Worm (Caenorhabditis elegans) whole organism, L4/young adult: ENCODE results near the gene nex-1.

Source experiments
- W03F9.2 ChIP-seq: fragments of 150-350 bp; optimal IDR thresholded peaks from 2 replicates; lab custom pipeline; 2014; ENCODE audit warnings: missing biosample characterization, missing genetic modification characterization
- dao-5 ChIP-seq: sonication (generic microtip); optimal IDR thresholded peaks from 2 replicates; lab custom pipeline; 2016; ENCODE audit warnings: missing genotype, missing genetic modification characterization, moderate library complexity, missing compliant biosample characterization
- him-1 ChIP-seq: sonication (generic microtip); optimal IDR thresholded peaks from 2 replicates; lab custom pipeline; 2016; ENCODE audit warnings: missing genotype, missing genetic modification reagents, missing genetic modification characterization, missing compliant biosample characterization

Gene nex-1

ce11 chrIII:5225321-5225720 is at the start of gene nex-1:
Gene nex-1 (plus strand): TSS chrIII:5225621.
- TF ChIP-seq him-1 (tag; lab: Kevin White, UChicago) (no peak), W03F9.2 (tag; lab: Kevin White, UChicago) (peak; percentile 17), dao-5 (tag; lab: Kevin White, UChicago) (no peak)

ce11 chrIII:5179166-5179565 is 46.3 kb upstream of the nex-1 start:
- TF ChIP-seq dao-5 (tag; lab: Kevin White, UChicago) (no peak), W03F9.2 (tag; lab: Kevin White, UChicago) (no peak), him-1 (tag; lab: Kevin White, UChicago) (no peak)

DNA sequence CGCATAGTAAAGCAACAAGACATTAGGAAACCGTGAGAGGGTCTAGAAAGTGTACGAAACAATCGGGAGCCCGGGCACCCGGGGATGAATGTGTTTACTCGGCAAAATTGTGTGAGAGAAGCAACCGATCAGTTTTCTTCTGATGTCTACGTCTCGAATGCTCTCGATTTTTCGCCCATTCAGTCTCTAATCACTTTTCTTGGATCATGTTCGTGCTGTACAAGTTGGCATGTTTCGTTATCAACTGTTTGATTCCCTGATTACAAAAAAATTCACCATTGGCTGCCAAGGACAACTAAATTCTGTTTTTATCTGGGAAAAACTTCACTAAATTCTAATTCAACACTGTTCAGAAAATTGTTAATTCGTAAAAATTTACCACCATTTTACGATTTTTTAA is 44.8 kb upstream of the nex-1 start:
- TF ChIP-seq dao-5 (tag; lab: Kevin White, UChicago): no peak

DNA sequence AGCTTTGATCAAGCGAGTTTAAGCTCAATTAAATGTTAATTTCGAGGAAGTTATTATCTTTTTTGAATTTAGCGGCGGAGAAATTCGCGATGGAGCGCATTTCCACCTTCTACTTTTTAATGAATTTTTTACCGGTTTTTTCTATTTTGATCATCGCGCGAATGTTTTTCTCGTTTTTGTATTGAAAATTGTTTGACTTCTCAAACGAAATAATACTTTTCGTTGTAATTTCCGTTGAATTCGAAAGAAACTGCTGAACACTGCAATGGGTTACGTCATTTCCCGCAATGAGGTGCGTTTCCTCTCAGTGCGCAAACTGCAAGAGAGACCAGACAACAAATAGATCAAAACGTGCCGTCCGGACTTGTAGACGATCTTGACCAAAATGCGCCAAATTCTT is 44.2 kb upstream of the nex-1 start:
- TF ChIP-seq dao-5 (tag; lab: Kevin White, UChicago) (no peak), him-1 (tag; lab: Kevin White, UChicago) (no peak), W03F9.2 (tag; lab: Kevin White, UChicago) (no peak)

DNA sequence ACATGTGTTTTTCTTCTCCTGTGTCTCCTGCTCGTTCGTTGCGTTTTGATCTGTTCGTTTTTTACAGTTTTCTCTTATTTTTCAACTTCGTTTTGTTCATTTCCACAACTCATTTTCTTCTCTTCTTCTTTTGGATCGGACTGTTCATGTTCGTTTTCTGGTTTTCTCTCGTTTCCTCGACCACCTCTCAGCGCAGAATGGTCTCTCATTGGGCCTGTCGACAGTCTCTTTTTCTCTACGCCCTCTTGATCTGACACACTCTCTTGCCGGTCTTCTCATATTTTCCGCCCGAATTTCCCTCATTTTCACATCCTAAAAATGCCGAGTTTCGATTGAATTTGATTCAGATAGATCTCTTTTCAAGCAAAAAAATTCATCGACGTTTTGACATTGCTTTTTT is 43.8 kb upstream of the nex-1 start:
- TF ChIP-seq W03F9.2 (tag; lab: Kevin White, UChicago) (no peak), him-1 (tag; lab: Kevin White, UChicago) (no peak), dao-5 (tag; lab: Kevin White, UChicago) (no peak)

DNA sequence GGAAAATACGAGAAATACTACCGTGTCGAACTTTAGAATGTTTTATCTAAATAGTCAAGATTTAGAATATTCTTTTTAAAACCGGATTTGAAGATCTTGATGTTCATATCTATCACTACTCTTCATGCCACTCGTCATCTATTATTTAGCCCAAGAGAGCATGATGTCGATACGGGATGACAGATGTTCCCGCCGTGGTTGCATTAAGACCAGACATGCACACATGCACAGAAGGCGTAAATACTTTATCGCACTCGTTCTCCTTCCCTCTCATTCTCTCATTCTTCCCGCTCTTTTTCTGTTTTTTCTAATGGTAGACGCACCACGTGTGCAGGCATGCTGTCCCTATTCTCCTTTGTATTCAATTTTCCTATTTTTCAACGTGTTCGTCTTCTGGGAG is 42.0 kb upstream of the nex-1 start:
- TF ChIP-seq dao-5 (tag; lab: Kevin White, UChicago) (no peak), him-1 (tag; lab: Kevin White, UChicago) (no peak), W03F9.2 (tag; lab: Kevin White, UChicago) (no peak)

ce11 chrIII:5185620-5186019 is 39.8 kb upstream of the nex-1 start, which contains the start of gene pup-2:
Gene pup-2 (plus strand): TSS chrIII:5185920.
- TF ChIP-seq him-1 (tag; lab: Kevin White, UChicago): no peak
- TF ChIP-seq dao-5 (tag; lab: Kevin White, UChicago): no peak
- no peak for TF ChIP-seq W03F9.2 (tag; lab: Kevin White, UChicago)

ce11 chrIII:5188426-5188825 is 37.0 kb upstream of the nex-1 start, which contains the start of gene K10D2.8:
Gene K10D2.8 (plus strand): TSS chrIII:5188726.
- TF ChIP-seq dao-5 (tag; lab: Kevin White, UChicago) (no peak), him-1 (tag; lab: Kevin White, UChicago) (no peak), W03F9.2 (tag; lab: Kevin White, UChicago) (no peak)

ce11 chrIII:5190179-5190578 is 35.2 kb upstream of the nex-1 start:
- TF ChIP-seq dao-5 (tag; lab: Kevin White, UChicago): no peak
- no peak for TF ChIP-seq W03F9.2 (tag; lab: Kevin White, UChicago)
- no peak for TF ChIP-seq him-1 (tag; lab: Kevin White, UChicago)

ce11 chrIII:5190671-5191174 is 34.7 kb upstream of the nex-1 start, which contains the start of gene hira-1:
Gene hira-1 (plus strand): TSS chrIII:5191124.
- no peak for TF ChIP-seq him-1 (tag; lab: Kevin White, UChicago)
- TF ChIP-seq W03F9.2 (tag; lab: Kevin White, UChicago): peak; percentile 45

- TF ChIP-seq him-1 (tag; lab: Kevin White, UChicago) (no peak), W03F9.2 (tag; lab: Kevin White, UChicago) (no peak)
These were observed 32.2 kb upstream of the nex-1 start for ce11 chrIII:5193266-5193665.

ce11 chrIII:5195690-5196089 is 29.7 kb upstream of the nex-1 start, which contains the start of gene moc-6:
Gene moc-6 (plus strand): TSS chrIII:5195990.
- TF ChIP-seq W03F9.2 (tag; lab: Kevin White, UChicago) (no peak), him-1 (tag; lab: Kevin White, UChicago) (no peak), dao-5 (tag; lab: Kevin White, UChicago) (no peak)

DNA sequence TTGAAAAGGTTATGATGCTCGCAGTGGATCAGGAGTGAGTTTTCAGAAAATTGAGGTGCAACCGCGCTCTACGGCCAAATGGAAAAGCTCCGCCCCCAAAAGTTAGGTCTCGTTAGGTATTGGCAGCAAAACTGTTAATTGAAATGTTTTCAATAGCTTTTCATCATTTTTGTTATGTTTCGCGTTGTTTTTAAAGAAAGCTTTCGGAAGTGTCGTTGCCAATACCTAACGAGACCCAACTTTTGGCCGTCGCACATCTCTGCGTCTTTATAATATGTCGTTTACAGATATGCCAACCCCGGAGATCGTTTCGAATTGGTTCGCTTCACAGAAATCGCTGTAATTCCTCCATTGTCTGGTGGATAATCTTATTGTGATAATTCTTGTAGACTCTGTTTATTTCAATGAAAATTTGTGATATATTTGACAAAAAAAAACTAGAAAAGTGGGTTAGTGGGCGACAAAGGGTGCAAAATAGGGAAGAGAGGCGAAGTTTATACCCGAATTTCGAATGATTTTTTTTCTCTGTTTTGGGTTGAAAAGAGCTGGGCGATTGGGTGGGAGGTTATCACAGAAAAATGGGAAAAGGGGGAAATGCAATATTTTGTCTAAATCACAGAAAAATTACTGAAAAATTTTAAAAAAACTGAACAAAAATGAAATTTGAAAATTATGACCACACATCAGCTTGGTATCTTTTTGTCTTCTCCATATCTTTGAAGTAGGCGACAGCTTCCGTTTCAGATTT is 28.9 kb upstream of the nex-1 start:
- TF ChIP-seq him-1 (tag; lab: Kevin White, UChicago) (no peak), W03F9.2 (tag; lab: Kevin White, UChicago) (no peak), dao-5 (tag; lab: Kevin White, UChicago) (no peak)

- TF ChIP-seq him-1 (tag; lab: Kevin White, UChicago) (no peak), W03F9.2 (tag; lab: Kevin White, UChicago) (no peak), dao-5 (tag; lab: Kevin White, UChicago) (no peak)
These were observed 25.8 kb upstream of the nex-1 start, which contains the start of gene emb-8 for ce11 chrIII:5199577-5199976. Gene emb-8 (minus strand): TSS chrIII:5199677.
